Worm (Caenorhabditis elegans): ENCODE measurements around the gene math-1.

DNA sequence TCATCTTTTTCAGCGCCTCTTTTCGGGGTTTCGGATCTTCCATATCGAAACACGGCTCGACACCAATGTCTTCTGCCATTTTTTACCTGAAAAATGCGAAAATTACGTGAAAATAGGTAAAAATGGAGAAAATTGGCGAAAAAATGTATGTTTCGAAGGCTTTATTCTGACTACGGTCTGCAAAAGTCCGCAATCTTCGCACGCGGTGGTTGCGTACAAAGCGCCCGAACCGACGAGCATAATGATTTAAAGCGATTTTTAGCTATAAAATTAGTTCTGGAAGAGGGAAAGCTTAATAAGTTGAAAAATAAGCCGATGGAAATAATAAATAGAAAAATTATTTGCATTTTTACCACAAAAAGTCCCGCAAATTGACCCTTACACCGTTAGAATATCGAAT, 12.5 kb upstream of the math-1 start, which contains the start of gene F07E5.5:
- TF ChIP-seq ama-1 (optimal IDR thresholded peaks at IDR 0.05) (no peak), nhr-19 (GFP tag; conservative IDR thresholded peaks at IDR 0.05) (peak; percentile 49), fkh-10 (GFP tag; optimal IDR thresholded peaks at IDR 0.05) (no peak), aha-1 (tag; optimal IDR thresholded peaks at IDR 0.05) (no peak), lin-14 (GFP tag; optimal IDR thresholded peaks at IDR 0.05) (no peak), skn-1 (tag; optimal IDR thresholded peaks at IDR 0.05) (peak; percentile 55), lsy-2 (tag; optimal IDR thresholded peaks at IDR 0.05) (peak; percentile 96 to 98), unc-130 (tag; optimal IDR thresholded peaks at IDR 0.05) (peak; percentile 79), tbx-2 (tag; optimal IDR thresholded peaks at IDR 0.05) (no peak), unc-62 (GFP tag; optimal IDR thresholded peaks at IDR 0.05) (no peak), snu-23 (GFP tag; optimal IDR thresholded peaks at IDR 0.05) (no peak), jun-1 (tag; optimal IDR thresholded peaks at IDR 0.05) (no peak), nhr-11 (tag; optimal IDR thresholded peaks at IDR 0.05) (peak; percentile 14), lin-13 (GFP tag; optimal IDR thresholded peaks at IDR 0.05) (peak; percentile 4)
